Fruit fly (Drosophila melanogaster) whole organism, wandering third instar larva: ENCODE data around the gene Elba2.

Source experiments
- Mio ChIP-seq: sonication (Bioruptor generic); optimal IDR thresholded peaks from 2 replicates; lab custom pipeline; 2016; ENCODE audit warnings: missing biosample characterization, missing genetic modification characterization
- brk ChIP-seq: fragments of 200-800 bp; sonication (Bioruptor generic); optimal IDR thresholded peaks from 2 replicates; lab custom pipeline; 2016; ENCODE audit warnings: missing biosample characterization, mild to moderate bottlenecking, missing genetic modification characterization
- foxo ChIP-seq, 2 experiments: fragments of 200-800 bp; sonication (Bioruptor generic); optimal IDR thresholded peaks; 2 replicates in 1 of 2; 3 replicates in 1 of 2; lab custom pipeline; 2016 to 2017; ENCODE audit warnings: missing biosample characterization in 2 of 2, missing genetic modification characterization in 2 of 2

DNA sequence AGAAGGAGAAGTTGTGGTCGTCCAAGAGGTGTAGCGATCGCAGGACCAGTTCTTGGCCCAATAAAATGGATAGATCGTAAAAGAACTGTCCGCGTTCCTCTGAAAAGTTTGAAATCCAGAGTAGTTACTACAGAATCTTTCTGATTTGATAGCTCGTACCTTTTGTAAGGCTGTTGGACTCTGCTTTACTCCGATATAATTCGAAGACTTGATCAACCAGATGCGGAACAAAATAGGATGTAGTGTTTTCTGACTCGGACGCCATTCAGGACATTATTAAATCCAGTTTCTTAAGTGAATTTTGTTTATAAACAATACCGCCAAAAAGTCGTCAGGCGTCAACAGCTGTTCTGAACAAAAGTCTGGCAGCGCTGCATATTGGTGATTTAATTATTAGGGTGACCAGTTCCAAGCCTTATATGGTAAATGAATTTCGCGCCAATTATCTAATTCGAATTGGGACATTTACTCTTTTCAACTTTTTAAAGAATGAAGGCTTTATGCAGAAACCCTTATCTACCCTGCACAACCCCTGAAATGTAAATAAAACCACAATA is 2.7 kb upstream of the Elba2 start, which contains the start of the genes Rad1 and Sws1:
- TF ChIP-seq Mio (GFP tag; lab: Kevin White, UChicago), result no peak
- TF ChIP-seq brk (GFP tag; lab: Kevin White, UChicago), result no peak
- no peak for TF ChIP-seq foxo (GFP tag; optimal IDR thresholded peaks at IDR 0.05; lab: Kevin White, UChicago)
